Fruit fly (Drosophila melanogaster) whole organism, adult: Measurements from ENCODE around the gene Peritrophin-15a.

Source experiments
- kay ChIP-seq: fragments of 200-800 bp; sonication (Bioruptor generic); peaks from one replicate; lab custom pipeline; 2016; ENCODE audit warnings: missing biosample characterization, missing genetic modification characterization, borderline replicate concordance
- toe ChIP-seq: fragments of 200-800 bp; sonication (Bioruptor generic); optimal IDR thresholded peaks from 2 replicates; lab custom pipeline; 2016; ENCODE audit warnings: missing biosample characterization, missing genetic modification characterization

dm6 chr2L:8389231-8389630 is 6.7 kb downstream of the Peritrophin-15a start, which contains the start of gene CG42819:
- TF ChIP-seq toe (GFP tag; lab: Kevin White, UChicago): no peak
- TF ChIP-seq kay (GFP tag; lab: Kevin White, UChicago): no peak
